Worm (Caenorhabditis elegans) whole organism, late embryonic: ENCODE results near the gene Y11D7A.7.

Experiments used
- C08G9.2 ChIP-seq: sonication (generic microtip); optimal IDR thresholded peaks from 2 replicates; lab custom pipeline; 2016; ENCODE audit warnings: mild to moderate bottlenecking, missing genetic modification characterization, moderate library complexity, missing compliant biosample characterization
- C38D4.7 ChIP-seq: fragments of 200-800 bp; sonication (Bioruptor generic); optimal IDR thresholded peaks from 2 replicates; lab custom pipeline; 2018; ENCODE audit warnings: mild to moderate bottlenecking, missing genetic modification characterization, moderate library complexity, missing compliant biosample characterization
- F13H6.1 ChIP-seq: sonication (generic microtip); optimal IDR thresholded peaks from 2 replicates; lab custom pipeline; 2016; ENCODE audit warnings: missing genetic modification characterization, missing compliant biosample characterization
- T23F11.4 ChIP-seq: fragments of 200-800 bp; sonication (Bioruptor generic); optimal IDR thresholded peaks from 2 replicates; lab custom pipeline; 2018; ENCODE audit warnings: mild to moderate bottlenecking, missing genetic modification characterization, missing compliant biosample characterization
- ceh-14 ChIP-seq: sonication (generic microtip); optimal IDR thresholded peaks from 2 replicates; lab custom pipeline; 2016; ENCODE audit warnings: missing genotype, missing genetic modification characterization, missing compliant biosample characterization
- ceh-19 ChIP-seq: fragments of 200-800 bp; sonication (Bioruptor generic); optimal IDR thresholded peaks from 2 replicates; lab custom pipeline; 2018; ENCODE audit warnings: mild to moderate bottlenecking, missing genetic modification characterization, missing compliant biosample characterization
- ceh-2 ChIP-seq: sonication (generic microtip); optimal IDR thresholded peaks from 2 replicates; lab custom pipeline; 2016; ENCODE audit warnings: missing genotype, missing genetic modification characterization, missing compliant biosample characterization
- ceh-22 ChIP-seq: sonication (generic microtip); optimal IDR thresholded peaks from 2 replicates; lab custom pipeline; 2017; ENCODE audit warnings: missing biosample characterization, missing genetic modification characterization
- ceh-24 ChIP-seq: sonication (generic microtip); optimal IDR thresholded peaks from 2 replicates; lab custom pipeline; 2016; ENCODE audit warnings: mild to moderate bottlenecking, missing genetic modification characterization, missing compliant biosample characterization
- ceh-31 ChIP-seq: sonication (generic microtip); optimal IDR thresholded peaks from 2 replicates; lab custom pipeline; 2016; ENCODE audit warnings: missing genetic modification characterization, missing compliant biosample characterization
- ceh-34 ChIP-seq: sonication (generic microtip); optimal IDR thresholded peaks from 2 replicates; lab custom pipeline; 2016; ENCODE audit warnings: mild to moderate bottlenecking, missing genetic modification characterization, missing compliant biosample characterization
- ceh-45 ChIP-seq: fragments of 200-800 bp; sonication (Bioruptor generic); IDR thresholded peaks from 2 replicates; pipeline ENCODE4 v1.3.6; 2022; ENCODE audit warnings: missing genetic modification reagents, missing genetic modification characterization, missing compliant biosample characterization
- ceh-48 ChIP-seq: sonication (generic microtip); optimal IDR thresholded peaks from 2 replicates; lab custom pipeline; 2016; ENCODE audit warnings: missing genetic modification characterization, inconsistent platforms, missing compliant biosample characterization
- ceh-6 ChIP-seq: fragments of 200-800 bp; sonication (Bioruptor generic); optimal IDR thresholded peaks from 2 replicates; lab custom pipeline; 2018; ENCODE audit warnings: mild to moderate bottlenecking, missing genetic modification characterization, missing compliant biosample characterization
- ceh-9 ChIP-seq: sonication (generic microtip); optimal IDR thresholded peaks from 2 replicates; lab custom pipeline; 2016; ENCODE audit warnings: mild to moderate bottlenecking, missing genetic modification characterization, inconsistent platforms, missing compliant biosample characterization
- dmd-4 ChIP-seq: sonication (generic microtip); optimal IDR thresholded peaks from 2 replicates; lab custom pipeline; 2016; ENCODE audit warnings: borderline replicate concordance, missing genetic modification characterization, missing compliant biosample characterization
- dve-1 ChIP-seq: sonication (generic microtip); optimal IDR thresholded peaks from 2 replicates; lab custom pipeline; 2017; ENCODE audit warnings: antibody characterized with exemption, mild to moderate bottlenecking, missing genetic modification characterization, missing compliant biosample characterization
- elt-2 ChIP-seq: sonication (generic microtip); optimal IDR thresholded peaks from 2 replicates; lab custom pipeline; 2016; ENCODE audit warnings: missing genetic modification reagents, missing genetic modification characterization, missing compliant biosample characterization
- elt-4 ChIP-seq: sonication (generic microtip); optimal IDR thresholded peaks from 2 replicates; lab custom pipeline; 2016; ENCODE audit warnings: missing genetic modification characterization, missing compliant biosample characterization
- ets-4 ChIP-seq: sonication (generic microtip); optimal IDR thresholded peaks from 2 replicates; lab custom pipeline; 2016; ENCODE audit warnings: missing genetic modification characterization, missing compliant biosample characterization
- eyg-1 ChIP-seq: sonication (generic microtip); optimal IDR thresholded peaks from 2 replicates; lab custom pipeline; 2016; ENCODE audit warnings: missing genotype, missing genetic modification characterization, missing compliant biosample characterization
- fkh-6 ChIP-seq: sonication (generic microtip); optimal IDR thresholded peaks from 2 replicates; lab custom pipeline; 2016; ENCODE audit warnings: missing genetic modification characterization, missing compliant biosample characterization
- hlh-13 ChIP-seq: fragments of 200-800 bp; sonication (Bioruptor generic); optimal IDR thresholded peaks from 2 replicates; lab custom pipeline; 2018; ENCODE audit warnings: mild to moderate bottlenecking, missing genetic modification characterization, missing compliant biosample characterization
- hlh-6 ChIP-seq: sonication (generic microtip); optimal IDR thresholded peaks from 2 replicates; lab custom pipeline; 2016; ENCODE audit warnings: missing genotype, missing genetic modification characterization, missing compliant biosample characterization
- hlh-8 ChIP-seq: sonication (generic microtip); optimal IDR thresholded peaks from 2 replicates; lab custom pipeline; 2016; ENCODE audit warnings: missing genotype, missing genetic modification characterization, missing compliant biosample characterization
- lin-11 ChIP-seq: fragments of 200-800 bp; sonication (Bioruptor generic); optimal IDR thresholded peaks from 2 replicates; lab custom pipeline; 2018; ENCODE audit warnings: mild to moderate bottlenecking, missing genetic modification characterization, missing compliant biosample characterization
- madf-2 ChIP-seq: sonication (generic microtip); optimal IDR thresholded peaks from 2 replicates; lab custom pipeline; 2017; ENCODE audit warnings: missing genetic modification characterization, missing compliant biosample characterization
- mec-3 ChIP-seq: sonication (generic microtip); optimal IDR thresholded peaks from 2 replicates; lab custom pipeline; 2016; ENCODE audit warnings: borderline replicate concordance, missing genetic modification characterization, missing compliant biosample characterization
- nfya-1 ChIP-seq: sonication (generic microtip); optimal IDR thresholded peaks from 2 replicates; lab custom pipeline; 2017; ENCODE audit warnings: missing genetic modification characterization, mild to moderate bottlenecking, missing compliant biosample characterization, antibody characterized with exemption, moderate library complexity
- nhr-11 ChIP-seq: fragments of 150-350 bp; optimal IDR thresholded peaks from 2 replicates; lab custom pipeline; 2014; ENCODE audit warnings: missing biosample characterization, missing genetic modification characterization
- npax-4 ChIP-seq: sonication (generic microtip); optimal IDR thresholded peaks from 2 replicates; lab custom pipeline; 2016; ENCODE audit warnings: missing genetic modification characterization, missing compliant biosample characterization
- odd-2 ChIP-seq: sonication (generic microtip); optimal IDR thresholded peaks from 2 replicates; lab custom pipeline; 2017; ENCODE audit warnings: antibody characterized with exemption, mild to moderate bottlenecking, missing genetic modification characterization, missing compliant biosample characterization
- pax-1 ChIP-seq: fragments of 150-350 bp; optimal IDR thresholded peaks from 2 replicates; lab custom pipeline; 2014; ENCODE audit warnings: missing biosample characterization, missing genetic modification characterization
- pha-4 ChIP-seq: fragments of 150-350 bp; optimal IDR thresholded peaks from 2 replicates; lab custom pipeline; 2018; ENCODE audit warnings: missing biosample characterization, missing genetic modification reagents, missing genetic modification characterization
- pqm-1 ChIP-seq: sonication (generic microtip); optimal IDR thresholded peaks from 2 replicates; lab custom pipeline; 2016; ENCODE audit warnings: missing genetic modification characterization, missing compliant biosample characterization
- ref-2 ChIP-seq: sonication (generic microtip); optimal IDR thresholded peaks from 2 replicates; lab custom pipeline; 2016; ENCODE audit warnings: missing genetic modification characterization, missing compliant biosample characterization
- rnt-1 ChIP-seq: sonication (generic microtip); optimal IDR thresholded peaks from 2 replicates; lab custom pipeline; 2016; ENCODE audit warnings: missing genetic modification characterization, missing compliant biosample characterization
- sdc-2 ChIP-seq: sonication (generic microtip); optimal IDR thresholded peaks from 2 replicates; lab custom pipeline; 2016; ENCODE audit warnings: missing genotype, missing genetic modification characterization, missing compliant biosample characterization
- sox-2 ChIP-seq: fragments of 200-800 bp; sonication (Bioruptor generic); IDR thresholded peaks from 2 replicates; pipeline ENCODE4 v1.3.6; 2022; ENCODE audit warnings: missing genetic modification reagents, missing genetic modification characterization, missing compliant biosample characterization
- sox-4 ChIP-seq: sonication (generic microtip); optimal IDR thresholded peaks from 2 replicates; lab custom pipeline; 2017; ENCODE audit warnings: mild to moderate bottlenecking, missing genetic modification characterization, inconsistent platforms, missing compliant biosample characterization
- syd-9 ChIP-seq: sonication (generic microtip); optimal IDR thresholded peaks from 2 replicates; lab custom pipeline; 2016; ENCODE audit warnings: mild to moderate bottlenecking, missing genetic modification characterization, moderate library complexity, missing compliant biosample characterization
- tbx-2 ChIP-seq: sonication (generic microtip); optimal IDR thresholded peaks from 2 replicates; lab custom pipeline; 2016; ENCODE audit warnings: missing genetic modification characterization, missing compliant biosample characterization
- tbx-7 ChIP-seq: sonication (generic microtip); optimal IDR thresholded peaks from 2 replicates; lab custom pipeline; 2016; ENCODE audit warnings: missing genotype, missing genetic modification characterization, missing compliant biosample characterization
- unc-42 ChIP-seq: sonication (generic microtip); optimal IDR thresholded peaks from 2 replicates; lab custom pipeline; 2016; ENCODE audit warnings: missing genotype, missing genetic modification characterization, missing compliant biosample characterization
- unc-86 ChIP-seq: sonication (generic microtip); optimal IDR thresholded peaks from 2 replicates; lab custom pipeline; 2016; ENCODE audit warnings: missing genetic modification characterization, missing compliant biosample characterization
- zip-5 ChIP-seq: sonication (generic microtip); optimal IDR thresholded peaks from 2 replicates; lab custom pipeline; 2016; ENCODE audit warnings: missing genetic modification characterization, missing compliant biosample characterization

The Y11D7A.7 gene

DNA sequence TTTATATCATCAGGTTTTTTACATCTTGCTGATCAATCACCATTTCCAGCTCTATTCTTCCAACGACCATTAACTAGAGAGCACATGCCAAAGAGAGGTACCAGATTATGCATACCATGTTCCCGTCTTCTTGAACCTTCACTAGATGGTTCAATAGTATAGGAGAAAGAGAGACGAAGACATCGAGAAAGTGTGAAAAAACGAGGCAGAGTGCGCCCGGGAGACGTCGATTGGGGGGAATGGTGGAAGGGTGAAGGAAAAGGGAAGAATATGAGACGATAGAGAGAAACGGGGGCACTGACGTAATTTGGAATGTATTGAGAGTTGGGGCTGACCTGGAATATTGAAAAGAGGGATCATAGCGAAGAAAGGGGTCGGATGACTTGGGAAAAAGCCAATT is 18.3 kb downstream of the Y11D7A.7 start:
- TF ChIP-seq nfya-1 (tag; lab: Kevin White, UChicago): peak; percentile 16
- TF ChIP-seq ref-2 (tag; lab: Kevin White, UChicago): peak; percentile 72
- no peak for TF ChIP-seq hlh-8 (tag; lab: Kevin White, UChicago)
- peak; percentile 74 for TF ChIP-seq tbx-2 (tag; lab: Kevin White, UChicago)
- TF ChIP-seq C38D4.7: no peak

DNA sequence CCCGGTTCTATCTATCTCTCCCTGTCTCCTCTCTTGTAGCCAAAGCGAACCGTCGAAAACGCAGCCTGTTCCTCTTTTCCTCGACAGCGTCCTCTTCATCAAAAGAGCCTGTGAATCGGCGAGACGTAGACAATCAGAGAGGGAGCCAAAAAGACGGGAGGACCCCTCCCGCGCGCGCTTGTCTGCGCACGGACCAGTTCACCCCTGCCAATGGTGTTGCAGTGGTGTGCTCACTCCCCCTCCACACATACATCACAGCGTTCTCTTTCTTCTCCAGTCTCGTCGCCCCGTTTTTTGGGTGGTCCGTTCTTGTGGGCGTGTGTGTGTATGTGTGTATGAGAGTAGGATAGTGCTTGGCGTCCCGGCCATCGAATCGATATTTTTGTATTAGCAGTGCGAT is 19.6 kb downstream of the Y11D7A.7 start:
- TF ChIP-seq ceh-48 (tag; lab: Kevin White, UChicago) (no peak), syd-9 (peak; percentile 4), unc-42 (no peak), ets-4 (tag; lab: Kevin White, UChicago) (no peak), rnt-1 (peak; percentile 1), ceh-45 (no peak), ceh-24 (tag; lab: Kevin White, UChicago) (no peak), fkh-6 (tag; lab: Kevin White, UChicago) (no peak), ceh-9 (peak; percentile 20), lin-11 (no peak), T23F11.4 (peak; percentile 19), ref-2 (tag; lab: Kevin White, UChicago) (peak; percentile 40), hlh-6 (tag; lab: Kevin White, UChicago) (peak; percentile 54), pax-1 (tag; lab: Kevin White, UChicago) (no peak), unc-86 (no peak), mec-3 (tag; lab: Kevin White, UChicago) (no peak), pha-4 (no peak), elt-2 (tag; lab: Kevin White, UChicago) (peak; percentile 34), sox-2 (GFP tag; lab: Robert Waterston, UW) (no peak), nfya-1 (tag; lab: Kevin White, UChicago) (peak; percentile 51), ceh-34 (tag; lab: Kevin White, UChicago) (peak; percentile 59), sdc-2 (peak; percentile 65), ceh-31 (tag; lab: Kevin White, UChicago) (peak; percentile 46), ceh-14 (tag; lab: Kevin White, UChicago) (no peak), pqm-1 (no peak), C08G9.2 (peak; percentile 52), sox-4 (no peak), ceh-2 (tag; lab: Kevin White, UChicago) (peak; percentile 19), dmd-4 (tag; lab: Kevin White, UChicago) (no peak), tbx-2 (tag; lab: Kevin White, UChicago) (peak; percentile 68), eyg-1 (tag; lab: Kevin White, UChicago) (peak; percentile 59), zip-5 (no peak), nhr-11 (tag; lab: Kevin White, UChicago) (no peak), dve-1 (tag; lab: Kevin White, UChicago) (no peak)

- no peak for TF ChIP-seq pqm-1
- no peak for TF ChIP-seq ceh-6 (GFP tag; lab: Kevin White, UChicago)
- no peak for TF ChIP-seq dmd-4 (tag; lab: Kevin White, UChicago)
- no peak for TF ChIP-seq ceh-22 (tag; lab: Kevin White, UChicago)
- TF ChIP-seq, all 69 proteins: peak for 0
Measured at ce11 chrIV:9269796-9270195, 20.5 kb downstream of the Y11D7A.7 start, which contains the start of gene flh-3. Gene flh-3, plus strand, starts transcription at chrIV:9270096.

- TF ChIP-seq tbx-7 (tag; lab: Kevin White, UChicago) (no peak), C08G9.2 (no peak), dmd-4 (tag; lab: Kevin White, UChicago) (no peak), madf-2 (tag; lab: Kevin White, UChicago) (no peak), elt-4 (tag; lab: Kevin White, UChicago) (no peak), F13H6.1 (tag; lab: Kevin White, UChicago) (no peak), ceh-19 (GFP tag; lab: Kevin White, UChicago) (no peak), mec-3 (tag; lab: Kevin White, UChicago) (no peak), hlh-13 (no peak), pax-1 (tag; lab: Kevin White, UChicago) (no peak), rnt-1 (no peak), npax-4 (no peak), odd-2 (tag; lab: Kevin White, UChicago) (no peak), sox-4 (no peak), pha-4 (no peak)
Measured at ce11 chrIV:9274008-9274529, 24.8 kb downstream of the Y11D7A.7 start, which contains the start of gene nmy-3. Gene nmy-3, plus strand, starts transcription at chrIV:9274479.
